Worm (Caenorhabditis elegans): ENCODE data around the gene ostf-4.

Gene ostf-4

DNA sequence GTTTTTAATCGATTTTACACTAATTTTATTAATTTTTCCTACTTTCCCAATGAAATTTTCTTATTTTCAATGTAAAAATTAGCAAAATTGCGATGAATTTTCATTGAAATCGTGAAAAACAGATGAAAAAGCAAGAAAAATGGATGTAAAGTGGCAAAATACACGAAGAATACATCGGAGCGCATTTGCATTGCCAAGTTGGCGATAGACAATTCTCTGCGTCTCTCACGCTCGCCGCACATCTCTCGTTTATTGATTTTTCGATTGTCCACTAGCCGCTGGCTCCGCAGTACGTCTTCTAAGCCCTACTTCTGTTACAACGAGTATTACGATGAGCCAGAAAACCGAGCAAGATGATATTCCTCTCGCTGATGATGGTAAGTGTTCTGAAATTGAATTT, 396 bp upstream of the ostf-4 start, which contains the start of gene unc-69 (continued):
- no peak for TF ChIP-seq Y55F3AM.14 (GFP tag; optimal IDR thresholded peaks at IDR 0.05)

DNA sequence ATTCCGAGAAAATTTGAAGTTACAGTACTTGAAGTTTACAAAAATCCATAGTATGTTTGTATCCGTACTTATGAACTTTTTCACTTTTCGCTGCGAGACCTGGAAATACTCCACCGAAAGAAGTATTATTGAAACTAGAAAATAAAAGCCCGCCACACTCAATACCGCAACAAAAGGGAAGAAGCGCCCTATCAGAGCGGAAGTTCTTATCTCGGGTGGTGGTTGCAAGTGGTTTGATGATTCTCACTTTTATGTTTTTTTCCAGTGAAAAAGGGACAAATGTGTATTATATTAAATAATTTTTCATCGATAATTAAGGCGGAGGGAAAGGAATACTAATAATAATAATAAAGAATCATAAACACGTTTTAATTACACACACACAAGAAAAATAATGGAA, 4.1 kb downstream of the ostf-4 start:
- TF ChIP-seq nhr-23 (tag; optimal IDR thresholded peaks at IDR 0.05): no peak
- TF ChIP-seq fos-1 (tag; optimal IDR thresholded peaks at IDR 0.05): peak; percentile 75

DNA sequence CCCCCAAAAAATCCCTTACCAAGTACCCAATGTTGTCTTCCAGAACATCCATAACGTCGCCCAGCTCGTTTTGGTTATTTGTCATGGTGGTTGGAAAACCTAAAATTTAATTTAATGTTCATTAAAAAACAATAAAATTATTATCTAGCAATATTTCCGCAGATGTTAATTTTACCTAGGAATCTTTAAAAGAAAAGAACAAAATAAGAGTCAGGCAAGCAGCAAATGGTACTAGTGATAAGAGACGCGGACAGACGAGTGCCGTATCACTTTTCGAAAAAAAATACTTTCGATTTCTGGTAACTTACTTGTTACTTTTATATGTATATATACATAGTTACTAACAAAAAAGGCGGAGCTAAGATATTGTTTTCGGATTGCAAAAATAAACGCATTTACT, 7.3 kb downstream of the ostf-4 start, which contains the start of gene T07A5.7:
T07A5.7 (minus strand) TSS at position 101 of the 400 bp plus-strand sequence.
- TF ChIP-seq sma-3 (GFP tag; optimal IDR thresholded peaks at IDR 0.05) (no peak), ztf-4 (tag; optimal IDR thresholded peaks at IDR 0.05) (no peak), unc-39 (tag; optimal IDR thresholded peaks at IDR 0.05) (no peak), C34F6.9 (tag; optimal IDR thresholded peaks at IDR 0.05) (no peak), nhr-10 (tag; optimal IDR thresholded peaks at IDR 0.05) (no peak), lin-39 (tag; optimal IDR thresholded peaks at IDR 0.05) (no peak), skn-1 (tag; optimal IDR thresholded peaks at IDR 0.05) (no peak), mbf-1 (tag; optimal IDR thresholded peaks at IDR 0.05) (no peak), nhr-77 (tag; optimal IDR thresholded peaks at IDR 0.05) (no peak), nhr-23 (tag; optimal IDR thresholded peaks at IDR 0.05) (no peak), fos-1 (tag; optimal IDR thresholded peaks at IDR 0.05) (no peak), snpc-4 (tag; optimal IDR thresholded peaks at IDR 0.05) (no peak), unc-62 (GFP tag; optimal IDR thresholded peaks at IDR 0.05) (no peak), elt-3 (tag; optimal IDR thresholded peaks at IDR 0.05) (no peak), ceh-82 (tag; optimal IDR thresholded peaks at IDR 0.05) (no peak), nhr-25 (tag; optimal IDR thresholded peaks at IDR 0.05) (no peak)

DNA sequence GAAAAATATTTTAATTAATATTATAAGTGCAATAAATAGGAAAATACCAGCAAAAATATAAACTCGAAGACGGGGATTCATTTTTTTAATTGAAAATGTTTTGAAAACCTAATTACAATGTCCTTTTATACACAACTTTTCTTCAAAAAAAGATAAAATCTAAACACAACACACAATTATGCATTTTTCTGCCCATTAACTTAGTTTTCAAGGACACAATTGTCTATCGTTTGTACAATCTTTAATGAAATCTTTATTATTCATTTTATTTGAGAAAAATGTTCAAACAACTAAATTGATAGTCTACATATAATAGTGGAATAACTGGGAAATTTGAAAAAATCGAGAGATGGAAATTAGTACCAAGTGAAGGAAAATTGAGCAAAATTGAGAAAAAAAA, 12.3 kb downstream of the ostf-4 start, which contains the start of gene T07A5.1:
T07A5.1 (minus strand) TSS at position 149 of the 400 bp plus-strand sequence.
- peak; percentile 90 for TF ChIP-seq ceh-16 (tag; optimal IDR thresholded peaks at IDR 0.05)
- no peak for TF ChIP-seq ztf-11 (tag; optimal IDR thresholded peaks at IDR 0.05)

DNA sequence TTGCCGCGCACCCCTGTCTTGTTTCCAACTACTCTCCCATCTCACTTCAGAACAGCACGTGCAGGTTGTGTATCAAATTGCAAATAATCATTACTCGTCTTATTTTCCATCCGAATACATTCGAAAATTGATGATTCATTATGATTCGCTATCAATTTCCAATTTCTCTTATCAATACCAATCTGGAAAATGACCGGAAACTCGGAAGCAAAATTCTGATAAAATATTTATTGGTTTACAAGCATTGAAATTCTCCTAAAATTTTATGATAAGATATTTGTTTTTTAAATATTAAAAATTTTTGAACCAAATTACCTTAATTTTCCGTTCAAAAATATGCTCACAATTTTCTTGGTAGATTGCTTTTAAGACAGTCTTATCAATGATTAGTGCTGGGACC, 13.1 kb downstream of the ostf-4 start:
- TF ChIP-seq fos-1 (tag; optimal IDR thresholded peaks at IDR 0.05) (peak; percentile 94), lsy-2 (tag; optimal IDR thresholded peaks at IDR 0.05) (no peak)

DNA sequence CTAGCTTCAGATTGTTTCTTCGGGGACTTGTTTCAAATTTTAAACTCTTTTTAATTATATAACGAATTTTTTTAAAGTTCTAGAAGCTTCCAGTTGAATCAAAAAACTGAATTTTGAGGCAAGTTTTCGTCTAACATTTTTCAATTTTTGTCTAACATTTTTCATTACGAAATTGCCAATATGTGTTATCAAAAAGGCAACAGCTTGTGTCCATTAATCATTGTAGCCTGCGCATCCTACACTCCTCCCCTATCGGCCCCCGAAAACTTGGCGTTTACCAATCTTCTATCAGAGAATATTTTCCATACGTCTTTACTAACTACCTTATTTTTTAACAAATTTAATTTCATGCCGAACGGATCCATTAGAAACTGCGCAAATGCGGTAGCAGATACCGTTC, 18.3 kb downstream of the ostf-4 start, which contains the start of gene vglu-3:
vglu-3 (plus strand) TSS at position 301 of the 400 bp plus-strand sequence.
- TF ChIP-seq nhr-23 (tag; optimal IDR thresholded peaks at IDR 0.05): no peak
- no peak for TF ChIP-seq sma-3 (GFP tag; optimal IDR thresholded peaks at IDR 0.05)
- no peak for TF ChIP-seq lin-13 (GFP tag; optimal IDR thresholded peaks at IDR 0.05)
- TF ChIP-seq ztf-4 (tag; optimal IDR thresholded peaks at IDR 0.05): no peak
- no peak for TF ChIP-seq crh-2 (tag; optimal IDR thresholded peaks at IDR 0.05)
- no peak for TF ChIP-seq nhr-12 (tag; optimal IDR thresholded peaks at IDR 0.05)
- no peak for TF ChIP-seq unc-55 (GFP tag; optimal IDR thresholded peaks at IDR 0.05)
- no peak for TF ChIP-seq Y55F3AM.14 (GFP tag; optimal IDR thresholded peaks at IDR 0.05)
- TF ChIP-seq sem-4 (tag; optimal IDR thresholded peaks at IDR 0.05): no peak
- no peak for TF ChIP-seq nhr-11 (tag; optimal IDR thresholded peaks at IDR 0.05)
- no peak for TF ChIP-seq F13H6.1 (tag; optimal IDR thresholded peaks at IDR 0.05)
- no peak for TF ChIP-seq C34F6.9 (tag; optimal IDR thresholded peaks at IDR 0.05)
- no peak for TF ChIP-seq blmp-1 (tag; optimal IDR thresholded peaks at IDR 0.05; ENCODE audit: insufficient read depth)

DNA sequence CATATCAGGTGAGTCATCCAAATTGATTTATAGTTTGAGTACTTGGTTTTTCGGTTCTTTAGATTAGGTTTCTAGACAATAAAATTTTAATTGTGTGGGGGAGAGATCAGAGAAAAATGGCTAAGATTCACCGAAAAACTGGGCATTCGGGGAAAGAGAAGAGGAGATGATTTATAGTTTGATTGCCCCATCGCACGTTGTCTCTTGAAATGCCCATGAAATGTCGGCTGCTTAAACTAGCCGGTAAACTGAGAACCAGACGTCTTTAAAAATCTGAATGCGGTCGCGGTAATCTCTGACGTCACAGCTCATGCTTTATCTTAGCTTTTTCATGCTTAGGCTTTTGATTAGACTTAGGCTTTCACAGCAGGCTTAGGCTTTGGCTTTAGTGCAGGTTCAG, 21.5 kb downstream of the ostf-4 start:
- TF ChIP-seq snpc-4 (tag; optimal IDR thresholded peaks at IDR 0.05): peak; percentile 80
- no peak for TF ChIP-seq nhr-25 (tag; optimal IDR thresholded peaks at IDR 0.05)

DNA sequence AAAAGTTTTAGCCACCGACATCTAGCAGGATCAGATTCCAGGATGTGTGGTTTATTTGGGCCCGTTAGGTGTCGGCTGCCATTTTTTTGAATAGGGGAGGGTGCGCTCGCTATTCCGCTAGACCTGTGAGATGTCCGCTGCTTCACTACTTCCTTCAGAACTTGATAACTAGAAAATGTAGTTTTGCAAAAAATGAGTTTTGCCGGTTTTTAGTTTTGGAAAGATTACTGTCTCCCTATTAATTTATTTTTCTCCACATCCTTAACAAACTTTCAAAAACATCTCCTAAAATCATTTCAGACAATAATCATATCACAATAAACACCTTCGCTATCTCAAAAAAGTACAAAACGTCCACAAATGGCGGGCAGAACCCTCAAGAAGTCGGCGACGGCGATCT, 23.5 kb downstream of the ostf-4 start, which contains the start of gene vglu-2:
vglu-2 (plus strand) TSS at position 301 of the 400 bp plus-strand sequence.
- TF ChIP-seq R02D3.7 (tag; optimal IDR thresholded peaks at IDR 0.05) (no peak), lin-39 (tag; optimal IDR thresholded peaks at IDR 0.05) (no peak), Y55F3AM.14 (GFP tag; optimal IDR thresholded peaks at IDR 0.05) (no peak), snpc-4 (tag; optimal IDR thresholded peaks at IDR 0.05) (no peak), mdl-1 (tag; optimal IDR thresholded peaks at IDR 0.05) (no peak), C34F6.9 (tag; optimal IDR thresholded peaks at IDR 0.05) (no peak), dmd-4 (tag; optimal IDR thresholded peaks at IDR 0.05) (no peak), ceh-82 (tag; optimal IDR thresholded peaks at IDR 0.05) (no peak), nhr-6 (tag; optimal IDR thresholded peaks at IDR 0.05) (no peak), mab-5 (tag; optimal IDR thresholded peaks at IDR 0.05) (no peak), zag-1 (tag; optimal IDR thresholded peaks at IDR 0.05) (no peak), F13H6.1 (tag; optimal IDR thresholded peaks at IDR 0.05) (no peak), peb-1 (tag; optimal IDR thresholded peaks at IDR 0.05) (no peak), lsy-2 (tag; optimal IDR thresholded peaks at IDR 0.05) (no peak), gmeb-1 (tag; optimal IDR thresholded peaks at IDR 0.05) (no peak)

All from whole organism, L2 larva.